Worm (Caenorhabditis elegans): ENCODE results near the gene T22G5.3.

DNA sequence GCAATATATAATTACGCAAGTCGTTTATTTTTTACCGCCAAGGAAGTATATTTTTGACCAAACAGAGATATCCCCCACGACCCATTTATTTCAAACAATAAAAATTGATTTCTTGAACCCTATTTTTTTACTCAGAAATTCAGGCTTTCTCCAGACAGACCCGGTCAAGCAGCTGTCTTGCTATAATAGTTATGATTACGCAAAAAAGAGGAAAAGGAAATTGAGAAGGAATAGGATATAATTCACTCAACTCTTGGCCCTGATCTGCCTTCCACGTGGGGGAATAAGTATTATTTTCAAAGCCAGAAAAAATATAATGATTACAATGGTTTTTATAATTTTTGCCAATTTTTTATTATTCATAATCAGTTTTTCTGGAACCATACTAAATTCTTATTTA, 23.6 kb upstream of the T22G5.3 start, which contains the start of gene srx-136:
- TF ChIP-seq ceh-16 (tag; optimal IDR thresholded peaks at IDR 0.05), result no peak
- no peak for TF ChIP-seq ama-1 (optimal IDR thresholded peaks at IDR 0.05)
- no peak for TF ChIP-seq nhr-77 (tag; optimal IDR thresholded peaks at IDR 0.05)
- no peak for TF ChIP-seq unc-39 (tag; optimal IDR thresholded peaks at IDR 0.05)
- TF ChIP-seq lin-13 (GFP tag; optimal IDR thresholded peaks at IDR 0.05), result no peak
- TF ChIP-seq ztf-11 (tag; optimal IDR thresholded peaks at IDR 0.05), result no peak
